Fruit fly (Drosophila melanogaster) whole organism, embryonic: ENCODE data around the gene CG31183.

Experiments used
- Ada2b ChIP-seq: fragments of 200-800 bp; sonication (Bioruptor generic); IDR thresholded peaks from 2 replicates; pipeline ENCODE4 v1.3.6; 2022; ENCODE audit warnings: missing biosample characterization, missing genetic modification characterization
- Asciz ChIP-seq: fragments of 200-800 bp; sonication (Bioruptor generic); optimal IDR thresholded peaks from 2 replicates; lab custom pipeline; 2017; ENCODE audit warnings: missing biosample characterization, mild to moderate bottlenecking, missing genetic modification characterization, missing genetic modification reagents
- Bteb2 ChIP-seq: fragments of 200-800 bp; sonication (Bioruptor generic); optimal IDR thresholded peaks from 2 replicates; lab custom pipeline; 2016; ENCODE audit warnings: missing biosample characterization, missing genetic modification characterization
- CG10959 ChIP-seq: fragments of 200-800 bp; sonication (Bioruptor generic); IDR thresholded peaks from 2 replicates; pipeline ENCODE4 v1.3.6; 2022; ENCODE audit warnings: missing biosample characterization, missing genetic modification characterization
- CG1233 ChIP-seq: fragments of 200-800 bp; sonication (Bioruptor generic); optimal IDR thresholded peaks from 4 replicates; lab custom pipeline; 2018; ENCODE audit warnings: missing biosample characterization, mild to moderate bottlenecking, missing genetic modification characterization
- CG14667 ChIP-seq: fragments of 200-800 bp; sonication (Bioruptor generic); IDR thresholded peaks from 2 replicates; pipeline ENCODE4 v1.3.6; 2022; ENCODE audit warnings: missing biosample characterization, missing genetic modification characterization
- CG1602 ChIP-seq: fragments of 200-800 bp; sonication (Bioruptor generic); optimal IDR thresholded peaks from 3 replicates; lab custom pipeline; 2016; ENCODE audit warnings: missing biosample characterization, missing genetic modification characterization
- CG2889 ChIP-seq: fragments of 200-800 bp; sonication (Bioruptor generic); IDR thresholded peaks from 3 replicates; pipeline ENCODE4 v1.3.6; 2022; ENCODE audit warnings: missing biosample characterization, missing genetic modification characterization
- CG31441 ChIP-seq: fragments of 200-800 bp; sonication (Bioruptor generic); IDR thresholded peaks from 2 replicates; pipeline ENCODE4 v1.3.6; 2022; ENCODE audit warnings: missing biosample characterization, missing genetic modification characterization
- CG32767 ChIP-seq: fragments of 200-800 bp; sonication (Bioruptor generic); IDR thresholded peaks from 2 replicates; pipeline ENCODE4 v1.3.6; 2022; ENCODE audit warnings: missing biosample characterization, missing genetic modification characterization
- CG33557 ChIP-seq: fragments of 200-800 bp; sonication (Bioruptor generic); optimal IDR thresholded peaks from 2 replicates; lab custom pipeline; 2019; ENCODE audit warnings: missing biosample characterization, mild to moderate bottlenecking, missing genetic modification characterization, moderate library complexity
- CG3407 ChIP-seq: fragments of 200-800 bp; sonication (Bioruptor generic); optimal IDR thresholded peaks from 2 replicates; lab custom pipeline; 2018; ENCODE audit warnings: missing biosample characterization, mild to moderate bottlenecking, missing genetic modification characterization
- CG3995 ChIP-seq: fragments of 200-800 bp; sonication (Bioruptor generic); optimal IDR thresholded peaks from 3 replicates; lab custom pipeline; 2016; ENCODE audit warnings: missing biosample characterization, missing genetic modification characterization
- CG6813 ChIP-seq: fragments of 200-800 bp; sonication (Bioruptor generic); optimal IDR thresholded peaks from 2 replicates; lab custom pipeline; 2017; ENCODE audit warnings: missing biosample characterization, missing genetic modification characterization, mild to moderate bottlenecking, moderate library complexity, missing genetic modification reagents
- CG7786 ChIP-seq: fragments of 200-800 bp; sonication (Bioruptor generic); optimal IDR thresholded peaks from 2 replicates; lab custom pipeline; 2016; ENCODE audit warnings: missing biosample characterization, missing genetic modification characterization
- CG8359 ChIP-seq: fragments of 200-800 bp; sonication (Bioruptor generic); optimal IDR thresholded peaks from 2 replicates; lab custom pipeline; 2017; ENCODE audit warnings: missing biosample characterization, mild to moderate bottlenecking, missing genetic modification characterization, borderline replicate concordance
- D19A ChIP-seq: fragments of 200-800 bp; optimal IDR thresholded peaks from 3 replicates; lab custom pipeline; 2019; ENCODE audit warnings: missing biosample characterization, mild to moderate bottlenecking, missing genetic modification characterization, moderate library complexity
- Dbx ChIP-seq: fragments of 200-800 bp; sonication (Bioruptor generic); IDR thresholded peaks from 3 replicates; pipeline ENCODE4 v1.3.6; 2022; ENCODE audit warnings: missing biosample characterization, missing genetic modification characterization
- Dek ChIP-seq: fragments of 200-800 bp; sonication (Bioruptor generic); optimal IDR thresholded peaks from 3 replicates; lab custom pipeline; 2019; ENCODE audit warnings: missing biosample characterization, mild to moderate bottlenecking, missing genetic modification characterization, moderate library complexity
- Eip74EF ChIP-seq, 2 experiments: fragments of 200-800 bp in 1 of 2; fragments of >200 bp in 1 of 2; sonication (Bioruptor generic) in 1 of 2; optimal IDR thresholded peaks; 2 replicates each; lab custom pipeline; 2017 to 2019; ENCODE audit warnings: missing biosample characterization in 2 of 2, missing genetic modification characterization in 2 of 2, mild to moderate bottlenecking in 1 of 2, moderate library complexity in 1 of 2
- GATAe ChIP-seq: fragments of 200-800 bp; sonication (Bioruptor generic); conservative IDR thresholded peaks from 2 replicates; pipeline ENCODE4 v1.3.6; 2022; ENCODE audit warnings: missing biosample characterization, missing genetic modification characterization
- Hmr ChIP-seq: fragments of 200-800 bp; sonication (Bioruptor generic); optimal IDR thresholded peaks from 3 replicates; lab custom pipeline; 2017; ENCODE audit warnings: mild to moderate bottlenecking, missing biosample characterization, missing genetic modification reagents, missing genetic modification characterization
- Mrtf ChIP-seq: fragments of 200-800 bp; sonication (Bioruptor generic); IDR thresholded peaks from 3 replicates; pipeline ENCODE4 v1.3.6; 2022; ENCODE audit warnings: missing biosample characterization, missing genetic modification characterization
- Oli ChIP-seq: fragments of 200-800 bp; sonication (Bioruptor generic); optimal IDR thresholded peaks from 2 replicates; lab custom pipeline; 2018; ENCODE audit warnings: missing biosample characterization, mild to moderate bottlenecking, missing genetic modification characterization, moderate library complexity
- al ChIP-seq: fragments of 200-800 bp; sonication (Bioruptor generic); IDR thresholded peaks from 2 replicates; pipeline ENCODE4 v1.3.6; 2022; ENCODE audit warnings: missing biosample characterization, missing genetic modification characterization
- bigmax ChIP-seq: fragments of 200-800 bp; sonication (Bioruptor generic); optimal IDR thresholded peaks from 2 replicates; lab custom pipeline; 2018; ENCODE audit warnings: missing biosample characterization, mild to moderate bottlenecking, missing genetic modification characterization
- cato ChIP-seq: fragments of 200-800 bp; sonication (Bioruptor generic); optimal IDR thresholded peaks from 2 replicates; lab custom pipeline; 2016; ENCODE audit warnings: missing biosample characterization, missing genetic modification characterization, borderline replicate concordance
- chif ChIP-seq, 2 experiments: fragments of 200-800 bp; sonication (Bioruptor generic); optimal IDR thresholded peaks; 3 replicates each; lab custom pipeline; 2016; ENCODE audit warnings: missing biosample characterization in 2 of 2, missing genetic modification characterization in 2 of 2
- corto ChIP-seq: fragments of 200-800 bp; sonication (Bioruptor generic); optimal IDR thresholded peaks from 2 replicates; lab custom pipeline; 2016; ENCODE audit warnings: missing biosample characterization, mild to moderate bottlenecking, missing genetic modification characterization, moderate library complexity
- dpn ChIP-seq, 2 experiments: fragments of 200-800 bp; sonication (Bioruptor generic); optimal IDR thresholded peaks; 3 replicates each; lab custom pipeline; 2016; ENCODE audit warnings: missing biosample characterization in 2 of 2, missing genetic modification characterization in 2 of 2
- fd3F ChIP-seq: fragments of 200-800 bp; sonication (Bioruptor generic); optimal IDR thresholded peaks from 2 replicates; lab custom pipeline; 2018; ENCODE audit warnings: missing biosample characterization, mild to moderate bottlenecking, missing genetic modification characterization, moderate library complexity
- gfzf ChIP-seq: fragments of 200-800 bp; sonication (Bioruptor generic); optimal IDR thresholded peaks from 2 replicates; lab custom pipeline; 2016; ENCODE audit warnings: missing biosample characterization, mild to moderate bottlenecking, missing genetic modification characterization, moderate library complexity
- hb ChIP-seq: fragments of 200-800 bp; sonication (Bioruptor generic); IDR thresholded peaks from 3 replicates; pipeline ENCODE4 v1.3.6; 2022; ENCODE audit warnings: missing biosample characterization, missing genetic modification characterization; ENCODE audit not compliant: partially characterized antibody
- ken ChIP-seq: fragments of 200-800 bp; sonication (Bioruptor generic); IDR thresholded peaks from 3 replicates; pipeline ENCODE4 v1.3.6; 2022; ENCODE audit warnings: missing biosample characterization, missing genetic modification characterization
- onecut ChIP-seq: fragments of 200-800 bp; sonication (Bioruptor generic); IDR thresholded peaks from 2 replicates; pipeline ENCODE4 v1.3.6; 2022; ENCODE audit warnings: missing biosample characterization, missing genetic modification characterization
- otp ChIP-seq: fragments of 200-800 bp; sonication (Bioruptor generic); IDR thresholded peaks from 3 replicates; pipeline ENCODE4, ENCODE4 v1.3.6; 2022; ENCODE audit warnings: missing biosample characterization, missing genetic modification characterization
- pros ChIP-seq: fragments of 200-800 bp; sonication (Bioruptor generic); optimal IDR thresholded peaks from 3 replicates; lab custom pipeline; 2019; ENCODE audit warnings: missing biosample characterization, mild to moderate bottlenecking, missing genetic modification characterization, moderate library complexity
- rib ChIP-seq: fragments of 200-800 bp; sonication (Bioruptor generic); IDR thresholded peaks from 2 replicates; pipeline ENCODE4 v1.3.6; 2022; ENCODE audit warnings: missing biosample characterization, missing genetic modification characterization
- run ChIP-seq: fragments of 200-800 bp; sonication (Bioruptor generic); optimal IDR thresholded peaks from 3 replicates; lab custom pipeline; 2018; ENCODE audit warnings: missing biosample characterization, mild to moderate bottlenecking, missing genetic modification characterization
- sug ChIP-seq: fragments of 200-800 bp; optimal IDR thresholded peaks from 2 replicates; lab custom pipeline; 2019; ENCODE audit warnings: missing biosample characterization, mild to moderate bottlenecking, missing genetic modification characterization, moderate library complexity
- tin ChIP-seq: fragments of 200-800 bp; sonication (Bioruptor generic); optimal IDR thresholded peaks from 3 replicates; lab custom pipeline; 2016; ENCODE audit warnings: missing biosample characterization, missing genetic modification characterization
- ttk ChIP-seq: fragments of 200-800 bp; sonication (Bioruptor generic); IDR thresholded peaks from 2 replicates; pipeline ENCODE4 v2.1.2; 2022; ENCODE audit warnings: missing biosample characterization, missing genetic modification characterization
- unc-4 ChIP-seq: fragments of 200-800 bp; sonication (Bioruptor generic); IDR thresholded peaks from 2 replicates; pipeline ENCODE4 v1.3.6; 2022; ENCODE audit warnings: missing biosample characterization, missing genetic modification characterization; ENCODE audit not compliant: partially characterized antibody
- wdn ChIP-seq: fragments of 200-800 bp; sonication (Bioruptor generic); IDR thresholded peaks from 2 replicates; pipeline ENCODE4 v1.3.6; 2022; ENCODE audit warnings: missing biosample characterization, missing genetic modification characterization

Gene CG31183

DNA sequence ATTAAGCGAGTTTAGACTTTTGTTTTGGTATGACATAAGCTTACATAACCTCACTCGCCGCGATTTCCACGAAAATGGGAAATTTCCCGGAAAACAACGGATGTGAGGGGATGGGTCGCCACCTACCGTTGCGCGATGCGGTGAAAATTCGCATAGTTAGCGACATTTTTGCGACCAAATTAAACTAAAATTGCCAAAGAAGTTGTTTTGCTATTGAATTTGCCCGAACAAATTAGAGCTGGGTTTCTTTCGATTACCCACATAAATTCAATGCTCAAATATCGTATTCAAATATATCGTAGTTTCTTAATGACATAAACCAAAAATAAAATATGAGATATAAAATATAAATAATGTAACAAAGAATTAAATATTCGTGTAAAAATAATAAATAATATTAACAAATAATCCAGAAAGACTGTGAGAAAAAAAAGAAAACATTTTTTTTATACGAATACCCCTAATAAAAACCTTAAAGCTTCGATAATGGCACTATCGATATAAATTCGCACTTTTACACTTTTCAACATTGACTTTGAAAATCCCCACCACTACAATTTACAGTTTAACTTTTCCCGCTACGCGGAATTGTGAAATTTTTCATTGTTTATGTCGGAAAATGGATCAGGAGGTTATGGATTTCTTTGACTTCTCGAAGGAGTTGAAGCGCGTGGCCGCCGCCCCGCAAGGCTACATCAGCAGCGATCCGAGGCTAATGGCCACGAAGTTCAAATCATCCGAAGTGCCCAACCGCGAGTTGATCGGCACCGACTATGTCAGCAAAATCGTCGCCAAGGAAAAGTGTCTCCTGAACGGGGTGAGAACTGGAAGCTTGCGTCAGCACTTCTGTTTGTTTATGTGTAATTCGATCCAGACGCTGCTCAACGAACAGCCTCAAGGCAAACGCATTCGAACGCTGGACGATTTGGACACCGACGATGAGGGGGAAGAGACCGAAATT, 38.6 kb downstream of the CG31183 start, which contains the start of the genes ND-23 and spn-E (continued):
- TF ChIP-seq Dek (tag; lab: Kevin White, UChicago) = peak; percentile 61
- 0 out of 3 replicates have a peak, but pooled peaks have one; percentile 47 for TF ChIP-seq ken (GFP tag; lab: Robert Waterston, UW)
- peak; percentile 73; the same call in 2 of the 3 replicates for TF ChIP-seq Dbx
- TF ChIP-seq pros (GFP tag; lab: Kevin White, UChicago) = no peak
- TF ChIP-seq fd3F = peak; percentile 13
- TF ChIP-seq unc-4 (GFP tag; lab: Robert Waterston, UW) = peak; percentile 86
- TF ChIP-seq CG6813 (GFP tag; lab: Kevin White, UChicago) = no peak
- peak in 1 of 2 experiments; percentile 60 for TF ChIP-seq dpn (GFP tag; optimal IDR thresholded peaks at IDR 0.05; lab: Kevin White, UChicago)
- no peak for TF ChIP-seq D19A (tag; lab: Kevin White, UChicago)
- TF ChIP-seq wdn (GFP tag; lab: Robert Waterston, UW) = peak; percentile 43; the same call in 1 of the 2 replicates
- TF ChIP-seq CG1602 (GFP tag; lab: Kevin White, UChicago) = peak; percentile 49
- TF ChIP-seq CG3995 (GFP tag; lab: Kevin White, UChicago) = no peak
- no peak for TF ChIP-seq chif (GFP tag; optimal IDR thresholded peaks at IDR 0.05; lab: Kevin White, UChicago)
- TF ChIP-seq otp = no peak
- no peak for TF ChIP-seq CG32767 (GFP tag; lab: Robert Waterston, UW)
- no peak for TF ChIP-seq Asciz (GFP tag; lab: Kevin White, UChicago)
- TF ChIP-seq tin (GFP tag; lab: Kevin White, UChicago) = peak; percentile 43
- no peak for TF ChIP-seq ttk
- no peak for TF ChIP-seq run
- TF ChIP-seq Eip74EF (GFP tag; optimal IDR thresholded peaks at IDR 0.05; lab: Kevin White, UChicago) = no peak
- TF ChIP-seq CG2889 (GFP tag; lab: Robert Waterston, UW) = no peak
- TF ChIP-seq CG1233 (GFP tag; lab: Kevin White, UChicago) = no peak
- TF ChIP-seq cato = no peak
- no peak for TF ChIP-seq CG3407 (GFP tag; lab: Kevin White, UChicago)
- TF ChIP-seq CG33557 (GFP tag; lab: Kevin White, UChicago) = peak; percentile 49
- no peak for TF ChIP-seq Bteb2
- TF ChIP-seq CG14667 = 0 out of 2 replicates have a peak, but pooled peaks have one; percentile 15
- peak; percentile 6; the same call in 1 of the 2 replicates for TF ChIP-seq Ada2b (GFP tag; lab: Robert Waterston, UW)
- TF ChIP-seq Mrtf (GFP tag; lab: Robert Waterston, UW) = no peak
- TF ChIP-seq gfzf (GFP tag; lab: Kevin White, UChicago) = no peak
- 0 out of 2 replicates have a peak, but pooled peaks have one; percentile 14 for TF ChIP-seq GATAe (GFP tag; lab: Robert Waterston, UW)
- TF ChIP-seq CG31441 (GFP tag; lab: Robert Waterston, UW) = no peak; the same call in none of the 2 replicates
- TF ChIP-seq Hmr (GFP tag; lab: Kevin White, UChicago) = peak; percentile 57
- TF ChIP-seq Oli (tag; lab: Kevin White, UChicago) = peak; percentile 11
- 0 out of 2 replicates have a peak, but pooled peaks have one; percentile 38 for TF ChIP-seq al
- no peak for TF ChIP-seq corto (GFP tag; lab: Kevin White, UChicago)
- TF ChIP-seq CG7786 (GFP tag; lab: Kevin White, UChicago) = no peak
- TF ChIP-seq hb = no peak
- no peak for TF ChIP-seq CG8359 (GFP tag; lab: Kevin White, UChicago)
- no peak for TF ChIP-seq sug
- TF ChIP-seq rib (GFP tag; lab: Robert Waterston, UW) = no peak
- TF ChIP-seq bigmax = peak; percentile 96
- TF ChIP-seq CG10959 (GFP tag; lab: Robert Waterston, UW) = no peak
- TF ChIP-seq onecut (GFP tag; lab: Robert Waterston, UW) = no peak
